Fruit fly (Drosophila melanogaster) whole organism, embryonic: ENCODE measurements around the gene CG2533.
A peak's percentile ranks its signal among the peaks of the same experiment; 100 is the strongest.

ENCODE experiments used
- CG1024 ChIP-seq: fragments of 200-800 bp; sonication (Bioruptor generic); IDR thresholded peaks from 2 replicates; pipeline ENCODE4 v1.3.6; 2022; ENCODE audit warnings: missing biosample characterization, missing genetic modification characterization
- CG10274 ChIP-seq: fragments of 200-800 bp; sonication (Bioruptor generic); optimal IDR thresholded peaks from 3 replicates; lab custom pipeline; 2017; ENCODE audit warnings: missing biosample characterization, mild to moderate bottlenecking, missing genetic modification characterization
- CG10366 ChIP-seq: fragments of 200-800 bp; sonication (Bioruptor generic); IDR thresholded peaks from 2 replicates; pipeline ENCODE4 v1.3.6; 2022; ENCODE audit warnings: missing biosample characterization, missing genetic modification characterization
- CG10543 ChIP-seq: fragments of 200-800 bp; sonication (Bioruptor generic); optimal IDR thresholded peaks from 3 replicates; lab custom pipeline; 2017; ENCODE audit warnings: missing biosample characterization, mild to moderate bottlenecking, missing genetic modification characterization, moderate library complexity
- CG11247 ChIP-seq: fragments of 200-800 bp; sonication (Bioruptor generic); IDR thresholded peaks from 2 replicates; pipeline ENCODE4 v1.3.6; 2022; ENCODE audit warnings: missing biosample characterization, missing genetic modification characterization
- CG12155 ChIP-seq: fragments of 200-800 bp; sonication (Bioruptor generic); optimal IDR thresholded peaks from 3 replicates; lab custom pipeline; 2016; ENCODE audit warnings: missing biosample characterization, missing genetic modification characterization
- CG13296 ChIP-seq: fragments of 200-800 bp; sonication (Bioruptor generic); optimal IDR thresholded peaks from 3 replicates; lab custom pipeline; 2018; ENCODE audit warnings: missing biosample characterization, mild to moderate bottlenecking, missing genetic modification characterization
- CG14014 ChIP-seq: fragments of 200-800 bp; sonication (Bioruptor generic); IDR thresholded peaks from 2 replicates; pipeline ENCODE4 v1.3.6; 2022; ENCODE audit warnings: missing biosample characterization, missing genetic modification characterization
- CG1602 ChIP-seq: fragments of 200-800 bp; sonication (Bioruptor generic); optimal IDR thresholded peaks from 3 replicates; lab custom pipeline; 2016; ENCODE audit warnings: missing biosample characterization, missing genetic modification characterization
- CG16863 ChIP-seq: fragments of 200-800 bp; sonication (Bioruptor generic); optimal IDR thresholded peaks from 3 replicates; lab custom pipeline; 2016; ENCODE audit warnings: missing biosample characterization, missing genetic modification characterization
- CG17328 ChIP-seq: fragments of 200-800 bp; sonication (Bioruptor generic); IDR thresholded peaks from 2 replicates; pipeline ENCODE4 v1.3.6; 2022; ENCODE audit warnings: missing biosample characterization, missing genetic modification characterization
- CG2116 ChIP-seq: fragments of 200-800 bp; sonication (Bioruptor generic); optimal IDR thresholded peaks from 3 replicates; lab custom pipeline; 2018; ENCODE audit warnings: missing biosample characterization, mild to moderate bottlenecking, missing genetic modification characterization
- CG2712 ChIP-seq: fragments of 200-800 bp; optimal IDR thresholded peaks from 3 replicates; lab custom pipeline; 2019; ENCODE audit warnings: missing biosample characterization, mild to moderate bottlenecking, missing genetic modification characterization, moderate library complexity
- CG34376 ChIP-seq: fragments of 200-800 bp; sonication (Bioruptor generic); optimal IDR thresholded peaks from 2 replicates; lab custom pipeline; 2018; ENCODE audit warnings: missing biosample characterization, mild to moderate bottlenecking, missing genetic modification characterization
- CG4360 ChIP-seq: fragments of 200-800 bp; sonication (Bioruptor generic); IDR thresholded peaks from 2 replicates; pipeline ENCODE4 v1.3.6; 2022; ENCODE audit warnings: missing biosample characterization, missing genetic modification characterization
- CG6813 ChIP-seq: fragments of 200-800 bp; sonication (Bioruptor generic); optimal IDR thresholded peaks from 2 replicates; lab custom pipeline; 2017; ENCODE audit warnings: missing biosample characterization, missing genetic modification characterization, mild to moderate bottlenecking, moderate library complexity, missing genetic modification reagents
- CG7372 ChIP-seq: fragments of 200-800 bp; sonication (Bioruptor generic); IDR thresholded peaks from 2 replicates; pipeline ENCODE4 v1.3.6; 2022; ENCODE audit warnings: missing biosample characterization, missing genetic modification characterization
- CG8388 ChIP-seq: fragments of 200-800 bp; sonication (Bioruptor generic); optimal IDR thresholded peaks from 2 replicates; lab custom pipeline; 2019; ENCODE audit warnings: missing biosample characterization, mild to moderate bottlenecking, missing genetic modification characterization, moderate library complexity
- Chrac-16 ChIP-seq: fragments of 200-800 bp; sonication (Bioruptor generic); optimal IDR thresholded peaks from 3 replicates; lab custom pipeline; 2016; ENCODE audit warnings: missing biosample characterization, missing genetic modification characterization
- Dad ChIP-seq: fragments of 200-800 bp; sonication (Bioruptor generic); optimal IDR thresholded peaks from 3 replicates; lab custom pipeline; 2016; ENCODE audit warnings: missing biosample characterization, missing genetic modification characterization
- Gug ChIP-seq: fragments of 200-800 bp; sonication (Bioruptor generic); IDR thresholded peaks from 4 replicates; pipeline ENCODE4 v1.3.6; 2022; ENCODE audit warnings: missing biosample characterization, missing genetic modification characterization
- Hmx ChIP-seq: fragments of 200-800 bp; sonication (Bioruptor generic); optimal IDR thresholded peaks from 2 replicates; lab custom pipeline; 2016; ENCODE audit warnings: missing biosample characterization, missing genetic modification characterization
- Hr39 ChIP-seq: fragments of >200 bp; optimal IDR thresholded peaks from 2 replicates; lab custom pipeline; 2017
- Lpt ChIP-seq: fragments of >200 bp; optimal IDR thresholded peaks from 2 replicates; lab custom pipeline; 2018; ENCODE audit warnings: missing biosample characterization, missing genetic modification characterization
- Pdp1 ChIP-seq, 2 experiments: fragments of 200-800 bp; sonication (Bioruptor generic); optimal IDR thresholded peaks; 3 replicates each; lab custom pipeline; 2016; ENCODE audit warnings: missing biosample characterization in 2 of 2, missing genetic modification characterization in 2 of 2, mild to moderate bottlenecking in 1 of 2, moderate library complexity in 1 of 2
- Poxn ChIP-seq: fragments of 200-800 bp; sonication (Bioruptor generic); IDR thresholded peaks from 2 replicates; pipeline ENCODE4 v1.3.6; 2022; ENCODE audit warnings: missing biosample characterization, missing genetic modification characterization
- Side ChIP-seq: fragments of 200-800 bp; sonication (Bioruptor generic); optimal IDR thresholded peaks from 2 replicates; lab custom pipeline; 2016; ENCODE audit warnings: missing biosample characterization, missing genetic modification characterization
- Ssrp ChIP-seq: fragments of 200-800 bp; sonication (Bioruptor generic); optimal IDR thresholded peaks from 2 replicates; lab custom pipeline; 2018; ENCODE audit warnings: missing biosample characterization, mild to moderate bottlenecking, missing genetic modification characterization, moderate library complexity
- amos ChIP-seq: fragments of 200-800 bp; sonication (Bioruptor generic); IDR thresholded peaks from 2 replicates; pipeline ENCODE4 v1.3.6; 2022; ENCODE audit warnings: missing biosample characterization, missing genetic modification characterization; ENCODE audit not compliant: partially characterized antibody
- ap ChIP-seq: fragments of 200-800 bp; sonication (Bioruptor generic); IDR thresholded peaks from 2 replicates; pipeline ENCODE4 v1.3.6; 2022; ENCODE audit warnings: missing biosample characterization, missing genetic modification characterization
- caup ChIP-seq: fragments of 200-800 bp; sonication (Bioruptor generic); optimal IDR thresholded peaks from 3 replicates; lab custom pipeline; 2017; ENCODE audit warnings: missing biosample characterization, mild to moderate bottlenecking, missing genetic modification characterization, moderate library complexity; ENCODE audit not compliant: severe bottlenecking
- chn ChIP-seq: fragments of 200-800 bp; sonication (Bioruptor generic); optimal IDR thresholded peaks from 2 replicates; lab custom pipeline; 2016; ENCODE audit warnings: missing biosample characterization, missing genetic modification characterization
- crc ChIP-seq: fragments of 200-800 bp; sonication (Bioruptor generic); optimal IDR thresholded peaks from 2 replicates; lab custom pipeline; 2016; ENCODE audit warnings: missing biosample characterization, missing genetic modification characterization
- exex ChIP-seq: fragments of 200-800 bp; sonication (Bioruptor generic); optimal IDR thresholded peaks from 4 replicates; lab custom pipeline; 2018; ENCODE audit warnings: missing biosample characterization, mild to moderate bottlenecking, missing genetic modification characterization, moderate library complexity
- ftz-f1 ChIP-seq: fragments of 200-800 bp; sonication (Bioruptor generic); optimal IDR thresholded peaks from 2 replicates; lab custom pipeline; 2016; ENCODE audit warnings: missing biosample characterization, missing genetic modification characterization
- ham ChIP-seq: fragments of 200-800 bp; sonication (Bioruptor generic); IDR thresholded peaks from 2 replicates; pipeline ENCODE4 v1.3.6; 2022; ENCODE audit warnings: missing biosample characterization, missing genetic modification characterization
- hbn ChIP-seq: fragments of 200-800 bp; sonication (Bioruptor generic); IDR thresholded peaks from 2 replicates; pipeline ENCODE4 v1.3.6; 2022; ENCODE audit warnings: missing biosample characterization, missing genetic modification characterization; ENCODE audit not compliant: partially characterized antibody
- ken ChIP-seq: fragments of 200-800 bp; sonication (Bioruptor generic); IDR thresholded peaks from 3 replicates; pipeline ENCODE4 v1.3.6; 2022; ENCODE audit warnings: missing biosample characterization, missing genetic modification characterization
- lbe ChIP-seq: fragments of 200-800 bp; sonication (Bioruptor generic); optimal IDR thresholded peaks from 2 replicates; lab custom pipeline; 2016; ENCODE audit warnings: missing biosample characterization, mild to moderate bottlenecking, missing genetic modification characterization
- lov ChIP-seq, 2 experiments: fragments of 200-800 bp in 1 of 2; fragments of >200 bp in 1 of 2; sonication (Bioruptor generic) in 1 of 2; IDR thresholded peaks in 1 of 2; optimal IDR thresholded peaks in 1 of 2; 2 replicates in 1 of 2; 3 replicates in 1 of 2; pipeline versions ENCODE4 v1.3.6 to Lab custom; 2017 to 2022; ENCODE audit warnings: missing biosample characterization in 1 of 2, missing genetic modification characterization in 1 of 2
- oc ChIP-seq: fragments of 200-800 bp; sonication (Bioruptor generic); optimal IDR thresholded peaks from 2 replicates; lab custom pipeline; 2018; ENCODE audit warnings: missing biosample characterization, mild to moderate bottlenecking, missing genetic modification characterization, moderate library complexity
- prd ChIP-seq, 3 experiments: fragments of >200 bp in 2 of 3; fragments of 200-800 bp in 1 of 3; sonication (Bioruptor generic) in 1 of 3; optimal IDR thresholded peaks in 2 of 3; IDR thresholded peaks in 1 of 3; 2 replicates in 2 of 3; 3 replicates in 1 of 3; pipeline versions ENCODE4 v1.3.6 to Lab custom; 2017 to 2022; ENCODE audit warnings: missing biosample characterization in 1 of 3, missing genetic modification characterization in 1 of 3
- pzg ChIP-seq: fragments of 200-800 bp; sonication (Bioruptor generic); optimal IDR thresholded peaks from 3 replicates; lab custom pipeline; 2018; ENCODE audit warnings: missing biosample characterization, mild to moderate bottlenecking, missing genetic modification characterization, moderate library complexity
- salm ChIP-seq: fragments of 200-800 bp; sonication (Bioruptor generic); optimal IDR thresholded peaks from 2 replicates; lab custom pipeline; 2018; ENCODE audit warnings: missing biosample characterization, mild to moderate bottlenecking, missing genetic modification characterization
- trem ChIP-seq: fragments of 200-800 bp; optimal IDR thresholded peaks from 3 replicates; lab custom pipeline; 2019; ENCODE audit warnings: missing biosample characterization, mild to moderate bottlenecking, missing genetic modification characterization, moderate library complexity
- vnd ChIP-seq: fragments of 200-800 bp; sonication (Bioruptor generic); IDR thresholded peaks from 3 replicates; pipeline ENCODE4 v1.3.6; 2022; ENCODE audit warnings: missing biosample characterization, missing genetic modification characterization; ENCODE audit not compliant: partially characterized antibody
- wek ChIP-seq: fragments of 200-800 bp; sonication (Bioruptor generic); optimal IDR thresholded peaks from 3 replicates; lab custom pipeline; 2018; ENCODE audit warnings: missing biosample characterization, mild to moderate bottlenecking, missing genetic modification characterization, moderate library complexity
- zen2 ChIP-seq: fragments of 200-800 bp; sonication (Bioruptor generic); IDR thresholded peaks from 3 replicates; pipeline ENCODE4 v1.3.6; 2022; ENCODE audit warnings: missing biosample characterization, missing genetic modification characterization; ENCODE audit not compliant: partially characterized antibody

The CG2533 gene

dm6 chrX:11621866-11622648, 18.1 kb upstream of the CG2533 start, which contains the start of gene Ptp10D (continued):
- no peak for TF ChIP-seq CG10274
- TF ChIP-seq Hmx (GFP tag; lab: Kevin White, UChicago): no peak
- no peak for TF ChIP-seq salm (tag; lab: Kevin White, UChicago)
- TF ChIP-seq lbe (GFP tag; lab: Kevin White, UChicago): peak; percentile 57
- no peak for TF ChIP-seq CG1602
- no peak for TF ChIP-seq wek (GFP tag; lab: Kevin White, UChicago)
- TF ChIP-seq Ssrp (tag; lab: Kevin White, UChicago): no peak
- TF ChIP-seq CG6813: peak; percentile 14
- TF ChIP-seq zen2 (GFP tag; lab: Robert Waterston, UW): peak; percentile 82
- peak; percentile 78 for TF ChIP-seq pzg
- TF ChIP-seq vnd: peak; percentile 87
- no peak for TF ChIP-seq Lpt (GFP tag; lab: Kevin White, UChicago)
- TF ChIP-seq ap (GFP tag; lab: Robert Waterston, UW): no peak
- TF ChIP-seq CG34376 (GFP tag; lab: Kevin White, UChicago): peak; percentile 45
- TF ChIP-seq Chrac-16 (GFP tag; lab: Kevin White, UChicago): no peak
- TF ChIP-seq Side (GFP tag; lab: Kevin White, UChicago): no peak
- TF ChIP-seq CG11247: peak; percentile 39
- no peak for TF ChIP-seq ham (GFP tag; lab: Robert Waterston, UW)
- no peak for TF ChIP-seq trem (tag; lab: Kevin White, UChicago)
- no peak for TF ChIP-seq Dad
- peak; percentile 57 for TF ChIP-seq ftz-f1 (GFP tag; lab: Kevin White, UChicago)
- TF ChIP-seq hbn (GFP tag; lab: Robert Waterston, UW): peak; percentile 59
- no peak for TF ChIP-seq prd (optimal IDR thresholded peaks at IDR 0.05; lab: Kevin White, UChicago)
- TF ChIP-seq prd (GFP tag; IDR thresholded peaks at IDR 0.05; lab: Robert Waterston, UW): no peak
- no peak for TF ChIP-seq crc
- TF ChIP-seq caup (GFP tag; lab: Kevin White, UChicago): peak; percentile 54
- no peak for TF ChIP-seq Pdp1 (GFP tag; optimal IDR thresholded peaks at IDR 0.05; lab: Kevin White, UChicago)
- TF ChIP-seq CG14014 (GFP tag; lab: Robert Waterston, UW): peak; percentile 16; the same call in 1 of the 2 replicates
- TF ChIP-seq chn (GFP tag; lab: Kevin White, UChicago): no peak
- TF ChIP-seq CG10366 (GFP tag; lab: Robert Waterston, UW): no peak
- TF ChIP-seq exex (tag; lab: Kevin White, UChicago): no peak
- no peak for TF ChIP-seq CG12155
- peak; percentile 30; the same call in 1 of the 4 replicates for TF ChIP-seq Gug (GFP tag; lab: Robert Waterston, UW)
- TF ChIP-seq Hr39 (lab: Kevin White, UChicago): no peak
- no peak for TF ChIP-seq CG1024
- TF ChIP-seq oc (tag; lab: Kevin White, UChicago): no peak
- TF ChIP-seq CG13296: peak; percentile 19
- peak; percentile 33; the same call in 1 of the 3 replicates for TF ChIP-seq ken
- TF ChIP-seq CG2712 (tag; lab: Kevin White, UChicago): no peak
- TF ChIP-seq lov (optimal IDR thresholded peaks at IDR 0.05; lab: Kevin White, UChicago): no peak
- TF ChIP-seq lov (GFP tag; IDR thresholded peaks at IDR 0.05; lab: Robert Waterston, UW): 0 out of 3 replicates have a peak, but pooled peaks have one; percentile 34
- TF ChIP-seq CG4360 (GFP tag; lab: Robert Waterston, UW): no peak
- TF ChIP-seq amos (GFP tag; lab: Robert Waterston, UW): peak; percentile 96
- no peak for TF ChIP-seq Poxn (GFP tag; lab: Robert Waterston, UW)
- TF ChIP-seq CG8388: no peak
- TF ChIP-seq CG2116: no peak
- TF ChIP-seq CG10543 (GFP tag; lab: Kevin White, UChicago): peak; percentile 80
- no peak for TF ChIP-seq CG7372
- no peak for TF ChIP-seq CG17328 (GFP tag; lab: Robert Waterston, UW)
- no peak for TF ChIP-seq CG16863
